Worm (Caenorhabditis elegans) whole organism, L2 larva: ENCODE measurements around the gene srw-36.
"Not testable (repeated sequence)": the region's sequence is repeated elsewhere in the genome, so short reads cannot be mapped to it uniquely, and the experiment has no call there.

Experiments used
- C34F6.9 ChIP-seq: fragments of 150-350 bp; optimal IDR thresholded peaks from 2 replicates; lab custom pipeline; 2014; ENCODE audit warnings: missing biosample characterization, missing genetic modification characterization
- F13H6.1 ChIP-seq: sonication (generic microtip); optimal IDR thresholded peaks from 2 replicates; lab custom pipeline; 2016; ENCODE audit warnings: missing genetic modification characterization, missing compliant biosample characterization
- R02D3.7 ChIP-seq: fragments of 150-350 bp; optimal IDR thresholded peaks from 2 replicates; lab custom pipeline; 2014; ENCODE audit warnings: missing biosample characterization, missing genetic modification characterization
- Y55F3AM.14 ChIP-seq: fragments of 200-800 bp; sonication (Bioruptor generic); optimal IDR thresholded peaks from 2 replicates; lab custom pipeline; 2018; ENCODE audit warnings: mild to moderate bottlenecking, missing genetic modification characterization, missing compliant biosample characterization
- alr-1 ChIP-seq: fragments of 150-350 bp; optimal IDR thresholded peaks from 2 replicates; lab custom pipeline; 2014; ENCODE audit warnings: missing biosample characterization, missing genetic modification characterization
- aly-2 ChIP-seq: fragments of 150-350 bp; optimal IDR thresholded peaks from 2 replicates; lab custom pipeline; 2014; ENCODE audit warnings: missing biosample characterization, missing genetic modification characterization
- dmd-4 ChIP-seq: sonication (generic microtip); optimal IDR thresholded peaks from 2 replicates; lab custom pipeline; 2017; ENCODE audit warnings: missing biosample characterization, missing genetic modification characterization
- egl-27 ChIP-seq: sonication (generic microtip); optimal IDR thresholded peaks from 3 replicates; lab custom pipeline; 2017; ENCODE audit warnings: missing biosample characterization, missing genetic modification reagents, missing genetic modification characterization
- elt-1 ChIP-seq: fragments of 150-350 bp; optimal IDR thresholded peaks from 2 replicates; lab custom pipeline; 2014; ENCODE audit warnings: missing biosample characterization, missing genetic modification characterization
- elt-3 ChIP-seq: sonication (generic microtip); optimal IDR thresholded peaks from 2 replicates; lab custom pipeline; 2017; ENCODE audit warnings: missing biosample characterization, missing genetic modification characterization
- fos-1 ChIP-seq: fragments of 150-350 bp; optimal IDR thresholded peaks from 2 replicates; lab custom pipeline; 2014; ENCODE audit warnings: missing biosample characterization, missing genetic modification characterization
- gmeb-1 ChIP-seq: fragments of 150-350 bp; optimal IDR thresholded peaks from 2 replicates; lab custom pipeline; 2014; ENCODE audit warnings: missing biosample characterization, missing genetic modification characterization
- lin-39 ChIP-seq: fragments of 150-350 bp; optimal IDR thresholded peaks from 2 replicates; lab custom pipeline; 2014; ENCODE audit warnings: missing biosample characterization, missing genetic modification reagents, missing genetic modification characterization
- lsy-2 ChIP-seq, 2 experiments: fragments of 150-350 bp in 1 of 2; sonication (generic microtip) in 1 of 2; optimal IDR thresholded peaks; 2 replicates each; lab custom pipeline; 2014 to 2017; ENCODE audit warnings: missing biosample characterization in 2 of 2, missing genetic modification characterization in 2 of 2
- mab-5 ChIP-seq: fragments of 150-350 bp; optimal IDR thresholded peaks from 2 replicates; lab custom pipeline; 2014; ENCODE audit warnings: missing biosample characterization, missing genetic modification characterization
- mbf-1 ChIP-seq: sonication (generic microtip); optimal IDR thresholded peaks from 2 replicates; lab custom pipeline; 2017; ENCODE audit warnings: missing biosample characterization, missing genetic modification characterization
- nhr-12 ChIP-seq: fragments of 150-350 bp; optimal IDR thresholded peaks from 2 replicates; lab custom pipeline; 2014; ENCODE audit warnings: missing biosample characterization, missing genetic modification characterization
- nhr-129 ChIP-seq: fragments of 150-350 bp; optimal IDR thresholded peaks from 2 replicates; lab custom pipeline; 2014; ENCODE audit warnings: missing biosample characterization, missing genetic modification characterization
- nhr-21 ChIP-seq: fragments of 150-350 bp; optimal IDR thresholded peaks from 2 replicates; lab custom pipeline; 2014; ENCODE audit warnings: missing biosample characterization, missing genetic modification characterization
- nhr-23 ChIP-seq: fragments of 150-350 bp; optimal IDR thresholded peaks from 2 replicates; lab custom pipeline; 2014; ENCODE audit warnings: missing biosample characterization, missing genetic modification reagents, missing genetic modification characterization
- nhr-25 ChIP-seq: fragments of 150-350 bp; sonication (generic microtip); optimal IDR thresholded peaks from 3 replicates; lab custom pipeline; 2014; ENCODE audit warnings: missing biosample characterization, missing genetic modification characterization
- nhr-77 ChIP-seq: fragments of 150-350 bp; optimal IDR thresholded peaks from 2 replicates; lab custom pipeline; 2014; ENCODE audit warnings: missing biosample characterization, missing genetic modification characterization
- skn-1 ChIP-seq: sonication (generic microtip); optimal IDR thresholded peaks from 2 replicates; lab custom pipeline; 2017; ENCODE audit warnings: missing biosample characterization, missing genetic modification characterization
- sma-3 ChIP-seq: sonication (generic microtip); optimal IDR thresholded peaks from 2 replicates; lab custom pipeline; 2016; ENCODE audit warnings: missing genetic modification reagents, missing genetic modification characterization, missing compliant biosample characterization
- sma-9 ChIP-seq, 2 experiments: fragments of 150-350 bp in 1 of 2; sonication (generic microtip) in 1 of 2; optimal IDR thresholded peaks; 2 replicates each; lab custom pipeline; 2014 to 2016; ENCODE audit warnings: missing genetic modification characterization in 2 of 2, mild to moderate bottlenecking in 1 of 2, missing biosample characterization in 1 of 2, missing compliant biosample characterization in 1 of 2, missing genetic modification reagents in 1 of 2, moderate library complexity in 1 of 2
- snpc-4 ChIP-seq: fragments of 150-350 bp; optimal IDR thresholded peaks from 2 replicates; lab custom pipeline; 2014; ENCODE audit warnings: missing biosample characterization, missing genetic modification characterization
- unc-39 ChIP-seq: fragments of 150-350 bp; optimal IDR thresholded peaks from 2 replicates; lab custom pipeline; 2014; ENCODE audit warnings: missing biosample characterization, missing genetic modification characterization
- unc-55 ChIP-seq: fragments of 150-350 bp; sonication (generic microtip); optimal IDR thresholded peaks from 3 replicates; lab custom pipeline; 2014; ENCODE audit warnings: missing biosample characterization, missing genetic modification reagents, missing genetic modification characterization
- unc-62 ChIP-seq: fragments of 150-350 bp; optimal IDR thresholded peaks from 2 replicates; lab custom pipeline; 2014; ENCODE audit warnings: missing biosample characterization, missing genetic modification reagents, missing genetic modification characterization
- zag-1 ChIP-seq: fragments of 150-350 bp; optimal IDR thresholded peaks from 2 replicates; lab custom pipeline; 2014; ENCODE audit warnings: missing biosample characterization, missing genetic modification characterization
- ztf-1 ChIP-seq: fragments of 200-800 bp; sonication (Bioruptor generic); conservative IDR thresholded peaks from 2 replicates; pipeline ENCODE4 v1.3.6; 2022; ENCODE audit warnings: missing genetic modification characterization, missing compliant biosample characterization
- ztf-11 ChIP-seq: sonication (generic microtip); optimal IDR thresholded peaks from 2 replicates; lab custom pipeline; 2017; ENCODE audit warnings: missing biosample characterization, missing genetic modification characterization
- ztf-4 ChIP-seq: fragments of 150-350 bp; optimal IDR thresholded peaks from 2 replicates; lab custom pipeline; 2014; ENCODE audit warnings: missing biosample characterization, missing genetic modification characterization

srw-36 gene

DNA sequence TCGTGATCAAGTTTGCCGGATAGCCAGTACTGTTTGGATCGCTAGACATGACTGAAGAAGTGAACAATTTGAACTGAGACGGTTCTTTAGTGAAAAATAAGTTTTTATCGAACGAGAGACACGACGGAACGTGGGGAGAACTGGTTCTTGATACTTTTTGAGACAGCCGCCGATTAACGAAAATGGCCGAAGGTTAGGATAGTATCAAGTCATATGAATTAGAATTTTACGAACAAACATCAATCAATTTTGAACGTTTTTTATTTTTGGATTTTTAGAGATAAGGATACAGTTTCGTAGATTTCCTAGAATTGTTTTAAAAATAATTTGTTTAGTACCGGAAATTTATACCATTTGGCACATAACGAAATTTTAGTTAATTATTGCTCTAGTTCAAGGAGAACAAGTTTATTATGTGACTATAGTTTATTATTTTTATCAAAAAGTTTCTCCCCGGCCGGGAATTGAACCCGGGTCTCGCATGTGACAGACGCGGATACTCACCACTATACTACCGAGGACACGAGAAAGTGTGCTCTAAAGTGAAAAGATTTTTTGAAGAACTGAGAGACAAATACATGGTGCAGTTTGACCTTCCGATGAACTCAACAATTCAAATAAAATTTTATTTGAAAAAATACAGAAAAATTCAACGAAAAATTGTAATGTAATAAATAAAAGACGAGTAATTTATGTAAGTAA is 34.5 kb upstream of the srw-36 start, which contains the start of gene W06G6.20:
W06G6.20 (minus strand) TSS at position 51 of the 702 bp plus-strand sequence.
- no peak for TF ChIP-seq fos-1
- no peak for TF ChIP-seq unc-55
- TF ChIP-seq dmd-4 (tag; lab: Kevin White, UChicago): no peak
- TF ChIP-seq lsy-2 (tag; optimal IDR thresholded peaks at IDR 0.05; lab: Kevin White, UChicago): no peak
- TF ChIP-seq ztf-1 (GFP tag; lab: Robert Waterston, UW): no peak
- no peak for TF ChIP-seq skn-1 (tag; lab: Kevin White, UChicago)
- no peak for TF ChIP-seq nhr-23
- TF ChIP-seq nhr-129 (tag; lab: Kevin White, UChicago): no peak
- no peak for TF ChIP-seq alr-1
- no peak for TF ChIP-seq elt-3
- TF ChIP-seq R02D3.7 (tag; lab: Kevin White, UChicago): no peak
- TF ChIP-seq ztf-4 (tag; lab: Kevin White, UChicago): no peak
- no peak for TF ChIP-seq unc-39
- TF ChIP-seq Y55F3AM.14: no peak
- TF ChIP-seq unc-62 (GFP tag; lab: Kevin White, UChicago): no peak
- TF ChIP-seq sma-3 (GFP tag; lab: Kevin White, UChicago): no peak
- no peak for TF ChIP-seq sma-9 (GFP tag; optimal IDR thresholded peaks at IDR 0.05; lab: Kevin White, UChicago)
- no peak for TF ChIP-seq sma-9 (tag; optimal IDR thresholded peaks at IDR 0.05; lab: Kevin White, UChicago)
- TF ChIP-seq ztf-11 (tag; lab: Kevin White, UChicago): no peak

- not testable (repeated sequence) for TF ChIP-seq zag-1; aly-2 (tag; lab: Kevin White, UChicago); unc-39
- TF ChIP-seq, all 48 proteins: peak for 0; not testable (repeated sequence) for 48
These were observed 33.8 kb upstream of the srw-36 start, which contains the start of gene W06G6.11 for ce11 chrV:16649200-16649599. W06G6.11 (minus strand) TSS chrV:16649300.

- not testable (repeated sequence) for TF ChIP-seq zag-1; snpc-4 (tag; lab: Kevin White, UChicago); C34F6.9 (tag; lab: Kevin White, UChicago)
These were observed 28.7 kb upstream of the srw-36 start, which contains the start of gene W06G6.15 for ce11 chrV:16654242-16654641. W06G6.15 (plus strand) TSS chrV:16654542.

ce11 chrV:16660816-16661215 is 22.2 kb upstream of the srw-36 start, which contains the start of gene Y70C5B.2:
Y70C5B.2 (minus strand) TSS chrV:16660916.
- TF ChIP-seq unc-39, mab-5, mbf-1: not testable (repeated sequence)

- TF ChIP-seq lsy-2 (tag; optimal IDR thresholded peaks at IDR 0.05; lab: Kevin White, UChicago): no peak
- TF ChIP-seq nhr-129 (tag; lab: Kevin White, UChicago): no peak
- no peak for TF ChIP-seq F13H6.1 (tag; lab: Kevin White, UChicago)
- no peak for TF ChIP-seq sma-3 (GFP tag; lab: Kevin White, UChicago)
- TF ChIP-seq aly-2 (tag; lab: Kevin White, UChicago): no peak
- TF ChIP-seq alr-1: no peak
- TF ChIP-seq nhr-25 (tag; lab: Kevin White, UChicago): no peak
- TF ChIP-seq nhr-77 (tag; lab: Kevin White, UChicago): no peak
- no peak for TF ChIP-seq elt-3
- TF ChIP-seq ztf-1 (GFP tag; lab: Robert Waterston, UW): no peak
- TF ChIP-seq mab-5: no peak
- no peak for TF ChIP-seq elt-1 (tag; lab: Kevin White, UChicago)
- TF ChIP-seq nhr-12 (tag; lab: Kevin White, UChicago): no peak
- TF ChIP-seq egl-27: no peak
- no peak for TF ChIP-seq dmd-4 (tag; lab: Kevin White, UChicago)
- TF ChIP-seq, all 48 proteins: peak for 0
These were observed 16.3 kb upstream of the srw-36 start, which contains the start of gene F14F8.14 for ce11 chrV:16666647-16667046. F14F8.14 (minus strand) TSS chrV:16666747.

DNA sequence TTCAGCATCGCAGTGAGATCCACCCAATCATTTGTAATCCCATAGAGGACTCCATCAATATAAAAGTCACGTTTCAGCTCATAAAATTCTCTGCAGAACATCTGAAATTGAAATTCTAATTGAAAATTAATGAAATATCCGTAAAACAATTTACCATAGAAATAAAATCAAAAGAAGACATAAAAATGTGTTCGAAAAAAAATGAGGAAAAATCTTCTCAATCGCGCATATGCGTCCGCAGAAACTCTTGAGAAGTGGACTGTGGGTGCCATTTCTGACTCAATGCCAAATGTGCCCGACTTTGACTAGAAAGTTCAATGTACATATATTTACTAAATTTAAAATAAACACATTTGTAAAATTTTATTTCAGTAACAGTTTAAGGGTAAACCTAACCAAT is 14.5 kb upstream of the srw-36 start, which contains the start of gene F14F8.9:
F14F8.9 (minus strand) TSS at position 101 of the 400 bp plus-strand sequence.
- TF ChIP-seq nhr-21 (tag; lab: Kevin White, UChicago) (no peak), lin-39 (tag; lab: Kevin White, UChicago) (no peak), lsy-2 (tag; optimal IDR thresholded peaks at IDR 0.05; lab: Kevin White, UChicago) (no peak), gmeb-1 (no peak), sma-9 (GFP tag; optimal IDR thresholded peaks at IDR 0.05; lab: Kevin White, UChicago) (no peak), sma-9 (tag; optimal IDR thresholded peaks at IDR 0.05; lab: Kevin White, UChicago) (no peak)
- TF ChIP-seq, all 48 proteins: peak for 0
